Worm (Caenorhabditis elegans) whole organism, L4 larva: Measurements from ENCODE around the gene F18A11.5.

Experiments
- R02D3.7 ChIP-seq: fragments of 150-350 bp; sonication (generic microtip); optimal IDR thresholded peaks from 3 replicates; lab custom pipeline; 2014; ENCODE audit warnings: missing biosample characterization, missing genetic modification characterization
- Y48G9A.11 ChIP-seq: fragments of 200-800 bp; sonication (Bioruptor generic); IDR thresholded peaks from 2 replicates; pipeline ENCODE4 v1.3.6; 2022; ENCODE audit warnings: missing genetic modification reagents, missing genetic modification characterization, missing compliant biosample characterization
- ZK546.5 ChIP-seq, 2 experiments: sonication (generic microtip); optimal IDR thresholded peaks; 2 replicates each; lab custom pipeline; 2017; ENCODE audit warnings: missing biosample characterization in 2 of 2, missing genetic modification characterization in 2 of 2
- aha-1 ChIP-seq: fragments of 150-350 bp; peaks from one replicate; lab custom pipeline; 2014; ENCODE audit warnings: missing biosample characterization, missing genetic modification characterization
- aly-2 ChIP-seq: sonication (generic microtip); optimal IDR thresholded peaks from 2 replicates; lab custom pipeline; 2018; ENCODE audit warnings: missing biosample characterization, missing genetic modification characterization
- ceh-44 ChIP-seq: fragments of 200-800 bp; sonication (Bioruptor generic); IDR thresholded peaks from 2 replicates; pipeline ENCODE4 v1.3.6; 2022; ENCODE audit warnings: missing genetic modification reagents, missing genetic modification characterization, missing compliant biosample characterization
- ceh-82 ChIP-seq: sonication (generic microtip); optimal IDR thresholded peaks from 2 replicates; lab custom pipeline; 2017; ENCODE audit warnings: missing biosample characterization, missing genetic modification characterization
- dmd-6 ChIP-seq: fragments of 200-800 bp; sonication (Bioruptor generic); IDR thresholded peaks from 2 replicates; pipeline ENCODE4 v1.3.6; 2022; ENCODE audit warnings: missing genetic modification reagents, missing genetic modification characterization, missing compliant biosample characterization
- lin-38 ChIP-seq: fragments of 200-800 bp; sonication (Bioruptor generic); IDR thresholded peaks from 2 replicates; pipeline ENCODE4 v1.3.6; 2022; ENCODE audit warnings: missing genetic modification reagents, missing genetic modification characterization, missing compliant biosample characterization
- madf-9 ChIP-seq: fragments of 200-800 bp; sonication (Bioruptor generic); conservative IDR thresholded peaks from 2 replicates; pipeline ENCODE4 v1.3.6; 2022; ENCODE audit warnings: missing genetic modification reagents, missing genetic modification characterization, missing compliant biosample characterization
- nhr-111 ChIP-seq: fragments of 200-800 bp; sonication (Bioruptor generic); optimal IDR thresholded peaks from 2 replicates; lab custom pipeline; 2018; ENCODE audit warnings: mild to moderate bottlenecking, missing genetic modification characterization, missing compliant biosample characterization
- nhr-76 ChIP-seq: fragments of 150-350 bp; optimal IDR thresholded peaks from 2 replicates; lab custom pipeline; 2014; ENCODE audit warnings: missing biosample characterization, missing genetic modification characterization
- pha-4 ChIP-seq, 2 experiments: fragments of 150-350 bp in 1 of 2; fragments of 200-800 bp in 1 of 2; sonication (Bioruptor generic) in 1 of 2; IDR thresholded peaks in 1 of 2; optimal IDR thresholded peaks in 1 of 2; 2 replicates each; pipeline versions ENCODE4 v1.3.6 to Lab custom; 2014 to 2022; ENCODE audit warnings: missing genetic modification characterization in 2 of 2, missing genetic modification reagents in 2 of 2, missing biosample characterization in 1 of 2, missing compliant biosample characterization in 1 of 2
- unc-62 ChIP-seq, 3 experiments: fragments of 150-350 bp in 1 of 3; sonication (generic microtip); optimal IDR thresholded peaks in 2 of 3; peaks in 1 of 3; 1 replicate in 1 of 3; 2 replicates in 2 of 3; lab custom pipeline; 2014 to 2017; ENCODE audit warnings: missing biosample characterization in 3 of 3, missing genetic modification characterization in 3 of 3, missing genetic modification reagents in 3 of 3, missing genotype in 1 of 3

ce11 chrII:13000753-13001152 lies 13.3 kb downstream of the F18A11.5 start, which contains the start of gene Y38F1A.8:
- TF ChIP-seq nhr-76 (tag; lab: Kevin White, UChicago) = no peak
- no peak for TF ChIP-seq dmd-6
- TF ChIP-seq ZK546.5 (tag; optimal IDR thresholded peaks at IDR 0.05; lab: Kevin White, UChicago) = no peak
- TF ChIP-seq R02D3.7 (tag; lab: Kevin White, UChicago) = no peak
- no peak for TF ChIP-seq lin-38 (GFP tag; lab: Robert Waterston, UW)
- no peak for TF ChIP-seq aly-2 (tag; lab: Kevin White, UChicago)
- TF ChIP-seq madf-9 (GFP tag; lab: Robert Waterston, UW) = no peak
- TF ChIP-seq pha-4 (GFP tag; IDR thresholded peaks at IDR 0.05; lab: Robert Waterston, UW) = no peak
- no peak for TF ChIP-seq pha-4 (tag; optimal IDR thresholded peaks at IDR 0.05; lab: Kevin White, UChicago)
- TF ChIP-seq ceh-82 = no peak
- no peak for TF ChIP-seq nhr-111 (GFP tag; lab: Kevin White, UChicago)
- no peak for TF ChIP-seq Y48G9A.11 (GFP tag; lab: Robert Waterston, UW)
- no peak for TF ChIP-seq aha-1 (tag; lab: Kevin White, UChicago)
- no peak for TF ChIP-seq ceh-44 (GFP tag; lab: Robert Waterston, UW)
- TF ChIP-seq unc-62 (GFP tag; optimal IDR thresholded peaks at IDR 0.05 in 1 of 2; lab: Kevin White, UChicago) = no peak
- no peak for TF ChIP-seq unc-62 (tag; optimal IDR thresholded peaks at IDR 0.05; lab: Kevin White, UChicago)
